Fruit fly (Drosophila melanogaster): Measurements from ENCODE around the gene ATPsynE.

dm6 chr3R:14371133-14371676 lies 44.5 kb downstream of the ATPsynE start:
- TF ChIP-seq CG4496 (GFP tag; IDR thresholded peaks at IDR 0.05) (no peak), Ets98B (GFP tag; IDR thresholded peaks at IDR 0.05) (no peak), EcR (GFP tag; optimal IDR thresholded peaks at IDR 0.05) (no peak), fd96Ca (GFP tag; IDR thresholded peaks at IDR 0.05) (no peak), Pif1A (GFP tag; optimal IDR thresholded peaks at IDR 0.05) (no peak), CG32121 (GFP tag; IDR thresholded peaks at IDR 0.05) (no peak), CG34367 (tag; optimal IDR thresholded peaks at IDR 0.05) (no peak), CG13204 (GFP tag; optimal IDR thresholded peaks at IDR 0.05) (no peak), D1 (tag; optimal IDR thresholded peaks at IDR 0.05) (no peak)

All from whole organism, pupa.